Worm (Caenorhabditis elegans) whole organism, L4/young adult: ENCODE measurements around the gene srh-171.

Experiments
- W03F9.2 ChIP-seq: fragments of 150-350 bp; optimal IDR thresholded peaks from 2 replicates; lab custom pipeline; 2014; ENCODE audit warnings: missing biosample characterization, missing genetic modification characterization
- dao-5 ChIP-seq: sonication (generic microtip); optimal IDR thresholded peaks from 2 replicates; lab custom pipeline; 2016; ENCODE audit warnings: missing genotype, missing genetic modification characterization, moderate library complexity, missing compliant biosample characterization
- him-1 ChIP-seq: sonication (generic microtip); optimal IDR thresholded peaks from 2 replicates; lab custom pipeline; 2016; ENCODE audit warnings: missing genotype, missing genetic modification reagents, missing genetic modification characterization, missing compliant biosample characterization

DNA sequence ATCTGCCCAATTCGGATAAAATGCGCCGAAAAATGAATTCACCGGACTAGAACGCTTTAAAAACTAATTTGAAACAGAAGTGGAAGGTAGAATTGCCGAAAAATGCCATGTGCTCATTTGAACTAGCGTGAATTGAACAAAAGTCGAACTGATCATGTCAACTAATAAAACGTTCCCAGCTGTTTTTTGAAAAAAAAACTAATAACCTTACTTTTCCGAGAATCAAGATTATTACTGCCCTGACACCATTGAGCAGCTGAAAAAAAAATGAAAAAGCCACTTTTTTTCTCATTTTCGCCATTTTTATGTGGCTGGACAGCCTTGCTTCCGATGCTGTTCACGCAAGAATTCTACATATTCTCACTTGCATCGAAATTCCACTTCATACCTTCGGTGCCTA is 7.5 kb downstream of the srh-171 start, which contains the start of gene srh-173:
- TF ChIP-seq him-1 (no peak), dao-5 (tag; lab: Kevin White, UChicago) (no peak), W03F9.2 (no peak)
